Fruit fly (Drosophila melanogaster) whole organism, embryonic: ENCODE results near the gene nonA.

Source experiments
- Bdp1 ChIP-seq: fragments of 200-800 bp; sonication (Bioruptor generic); optimal IDR thresholded peaks from 3 replicates; lab custom pipeline; 2016; ENCODE audit warnings: missing biosample characterization, missing genetic modification characterization
- C15 ChIP-seq: fragments of 200-800 bp; sonication (Bioruptor generic); IDR thresholded peaks from 3 replicates; pipeline ENCODE4 v1.3.6; 2022; ENCODE audit warnings: missing biosample characterization, missing genetic modification characterization
- CG10147 ChIP-seq: fragments of 200-800 bp; sonication (Bioruptor generic); optimal IDR thresholded peaks from 2 replicates; lab custom pipeline; 2019; ENCODE audit warnings: missing biosample characterization, mild to moderate bottlenecking, missing genetic modification characterization, moderate library complexity
- CG14050 ChIP-seq: fragments of 200-800 bp; sonication (Bioruptor generic); IDR thresholded peaks from 3 replicates; pipeline ENCODE4 v1.3.6; 2022; ENCODE audit warnings: missing biosample characterization, missing genetic modification characterization
- CG14710 ChIP-seq: fragments of 200-800 bp; sonication (Bioruptor generic); optimal IDR thresholded peaks from 3 replicates; lab custom pipeline; 2019; ENCODE audit warnings: missing biosample characterization, mild to moderate bottlenecking, missing genetic modification characterization, moderate library complexity
- CG17829 ChIP-seq: fragments of 200-800 bp; optimal IDR thresholded peaks from 2 replicates; lab custom pipeline; 2019; ENCODE audit warnings: missing biosample characterization, mild to moderate bottlenecking, missing genetic modification characterization, moderate library complexity
- CG18011 ChIP-seq: fragments of 200-800 bp; sonication (Bioruptor generic); optimal IDR thresholded peaks from 2 replicates; lab custom pipeline; 2017; ENCODE audit warnings: missing biosample characterization, missing genetic modification characterization, mild to moderate bottlenecking, moderate library complexity, missing genotype
- CG18764 ChIP-seq: fragments of 200-800 bp; sonication (Bioruptor generic); optimal IDR thresholded peaks from 3 replicates; lab custom pipeline; 2016; ENCODE audit warnings: missing biosample characterization, missing genetic modification characterization
- CG2678 ChIP-seq: fragments of 200-800 bp; sonication (Bioruptor generic); optimal IDR thresholded peaks from 3 replicates; lab custom pipeline; 2019; ENCODE audit warnings: missing biosample characterization, mild to moderate bottlenecking, missing genetic modification characterization, moderate library complexity
- CG30020 ChIP-seq: fragments of 200-800 bp; optimal IDR thresholded peaks from 2 replicates; lab custom pipeline; 2019; ENCODE audit warnings: missing biosample characterization, mild to moderate bottlenecking, missing genetic modification characterization, moderate library complexity
- CG3847 ChIP-seq: fragments of 200-800 bp; sonication (Bioruptor generic); IDR thresholded peaks from 2 replicates; pipeline ENCODE4 v1.3.6; 2022; ENCODE audit warnings: missing biosample characterization, missing genetic modification characterization
- CG4328 ChIP-seq: fragments of 200-800 bp; sonication (Bioruptor generic); optimal IDR thresholded peaks from 3 replicates; lab custom pipeline; 2017; ENCODE audit warnings: missing biosample characterization, missing genetic modification reagents, missing genetic modification characterization
- CG6765 ChIP-seq: fragments of 200-800 bp; sonication (Bioruptor generic); optimal IDR thresholded peaks from 3 replicates; lab custom pipeline; 2017; ENCODE audit warnings: missing biosample characterization, mild to moderate bottlenecking, missing genetic modification characterization
- CG7357 ChIP-seq: fragments of 200-800 bp; sonication (Bioruptor generic); IDR thresholded peaks from 3 replicates; pipeline ENCODE4 v1.3.6; 2022; ENCODE audit warnings: missing biosample characterization, missing genetic modification characterization
- CG9727 ChIP-seq: fragments of 200-800 bp; sonication (Bioruptor generic); optimal IDR thresholded peaks from 3 replicates; lab custom pipeline; 2017; ENCODE audit warnings: missing biosample characterization, mild to moderate bottlenecking, missing genetic modification characterization
- GATAe ChIP-seq: fragments of 200-800 bp; sonication (Bioruptor generic); conservative IDR thresholded peaks from 2 replicates; pipeline ENCODE4 v1.3.6; 2022; ENCODE audit warnings: missing biosample characterization, missing genetic modification characterization
- HLH3B ChIP-seq: fragments of 200-800 bp; sonication (Bioruptor generic); IDR thresholded peaks from 2 replicates; pipeline ENCODE4 v1.3.6; 2022; ENCODE audit warnings: missing biosample characterization, missing genetic modification characterization
- Lim3 ChIP-seq: fragments of 200-800 bp; sonication (Bioruptor generic); IDR thresholded peaks from 2 replicates; pipeline ENCODE4 v1.3.6; 2022; ENCODE audit warnings: missing biosample characterization, missing genetic modification characterization
- Med ChIP-seq: fragments of 200-800 bp; sonication (Bioruptor generic); peaks from one replicate; lab custom pipeline; 2016; ENCODE audit warnings: missing biosample characterization, missing genetic modification characterization, mild to moderate bottlenecking, inconsistent platforms, moderate library complexity
- Mrtf ChIP-seq: fragments of 200-800 bp; sonication (Bioruptor generic); IDR thresholded peaks from 3 replicates; pipeline ENCODE4 v1.3.6; 2022; ENCODE audit warnings: missing biosample characterization, missing genetic modification characterization
- NC2β ChIP-seq: fragments of 200-800 bp; sonication (Bioruptor generic); optimal IDR thresholded peaks from 2 replicates; lab custom pipeline; 2016; ENCODE audit warnings: missing biosample characterization, missing genetic modification characterization
- Nf-YC ChIP-seq: fragments of 200-800 bp; optimal IDR thresholded peaks from 3 replicates; lab custom pipeline; 2019; ENCODE audit warnings: missing biosample characterization, mild to moderate bottlenecking, missing genetic modification characterization, moderate library complexity
- Ravus ChIP-seq: fragments of 200-800 bp; sonication (Bioruptor generic); IDR thresholded peaks from 2 replicates; pipeline ENCODE4 v1.3.6; 2022; ENCODE audit warnings: missing biosample characterization, missing genetic modification characterization
- Sry-β ChIP-seq: fragments of 200-800 bp; sonication (Bioruptor generic); optimal IDR thresholded peaks from 2 replicates; lab custom pipeline; 2018; ENCODE audit warnings: missing biosample characterization, mild to moderate bottlenecking, missing genetic modification characterization, moderate library complexity
- TFAM ChIP-seq: fragments of 200-800 bp; sonication (Bioruptor generic); optimal IDR thresholded peaks from 2 replicates; lab custom pipeline; 2017; ENCODE audit warnings: missing biosample characterization, missing genetic modification characterization, inconsistent platforms
- Xbp1 ChIP-seq: fragments of 200-800 bp; sonication (Bioruptor generic); optimal IDR thresholded peaks from 3 replicates; lab custom pipeline; 2016; ENCODE audit warnings: missing biosample characterization, mild to moderate bottlenecking, missing genetic modification characterization
- abd-A ChIP-seq: fragments of 200-800 bp; sonication (Bioruptor generic); optimal IDR thresholded peaks from 3 replicates; lab custom pipeline; 2019; ENCODE audit warnings: missing biosample characterization, mild to moderate bottlenecking, missing genetic modification characterization, moderate library complexity
- ac ChIP-seq: fragments of 200-800 bp; sonication (Bioruptor generic); optimal IDR thresholded peaks from 3 replicates; lab custom pipeline; 2017; ENCODE audit warnings: missing biosample characterization, mild to moderate bottlenecking, missing genetic modification characterization
- caup ChIP-seq: fragments of 200-800 bp; sonication (Bioruptor generic); optimal IDR thresholded peaks from 3 replicates; lab custom pipeline; 2017; ENCODE audit warnings: missing biosample characterization, mild to moderate bottlenecking, missing genetic modification characterization, moderate library complexity; ENCODE audit not compliant: severe bottlenecking
- chif ChIP-seq, 2 experiments: fragments of 200-800 bp; sonication (Bioruptor generic); optimal IDR thresholded peaks; 3 replicates each; lab custom pipeline; 2016; ENCODE audit warnings: missing biosample characterization in 2 of 2, missing genetic modification characterization in 2 of 2
- chm ChIP-seq: fragments of 200-800 bp; sonication (Bioruptor generic); IDR thresholded peaks from 2 replicates; pipeline ENCODE4 v1.3.6; 2022; ENCODE audit warnings: missing biosample characterization, missing genetic modification characterization
- crol ChIP-seq: fragments of 200-800 bp; sonication (Bioruptor generic); IDR thresholded peaks from 2 replicates; pipeline ENCODE4 v1.3.6; 2022; ENCODE audit warnings: missing biosample characterization, missing genetic modification characterization
- danr ChIP-seq: fragments of 200-800 bp; sonication (Bioruptor generic); IDR thresholded peaks from 2 replicates; pipeline ENCODE4 v1.3.6; 2022; ENCODE audit warnings: missing biosample characterization, missing genetic modification characterization
- dysf ChIP-seq: fragments of 200-800 bp; sonication (Bioruptor generic); IDR thresholded peaks from 3 replicates; pipeline ENCODE4 v1.3.6; 2022; ENCODE audit warnings: missing biosample characterization, missing genetic modification characterization
- ewg ChIP-seq: fragments of 200-800 bp; sonication (Bioruptor generic); optimal IDR thresholded peaks from 3 replicates; lab custom pipeline; 2017; ENCODE audit warnings: mild to moderate bottlenecking, missing biosample characterization, missing genetic modification reagents, missing genetic modification characterization
- fd96Cb ChIP-seq: fragments of 200-800 bp; sonication (Bioruptor generic); optimal IDR thresholded peaks from 2 replicates; lab custom pipeline; 2018; ENCODE audit warnings: missing biosample characterization, mild to moderate bottlenecking, missing genetic modification characterization, moderate library complexity
- grau ChIP-seq: fragments of 200-800 bp; optimal IDR thresholded peaks from 3 replicates; lab custom pipeline; 2019; ENCODE audit warnings: missing biosample characterization, mild to moderate bottlenecking, missing genetic modification characterization, moderate library complexity
- gro ChIP-seq: fragments of 200-800 bp; sonication (Bioruptor generic); optimal IDR thresholded peaks from 2 replicates; lab custom pipeline; 2016; ENCODE audit warnings: missing biosample characterization, missing genetic modification characterization
- gt ChIP-seq: fragments of 200-800 bp; sonication (Bioruptor generic); IDR thresholded peaks from 2 replicates; pipeline ENCODE4 v1.3.6; 2022; ENCODE audit warnings: missing biosample characterization, missing genetic modification characterization
- jumu ChIP-seq: fragments of 200-800 bp; sonication (Bioruptor generic); optimal IDR thresholded peaks from 3 replicates; lab custom pipeline; 2016; ENCODE audit warnings: missing biosample characterization, missing genetic modification characterization
- knrl ChIP-seq: fragments of 200-800 bp; sonication (Bioruptor generic); IDR thresholded peaks from 3 replicates; pipeline ENCODE4 v1.3.6; 2022; ENCODE audit warnings: missing biosample characterization, missing genetic modification characterization; ENCODE audit not compliant: partially characterized antibody
- nmo ChIP-seq: fragments of 200-800 bp; sonication (Bioruptor generic); optimal IDR thresholded peaks from 2 replicates; lab custom pipeline; 2018; ENCODE audit warnings: missing biosample characterization, mild to moderate bottlenecking, missing genetic modification characterization, moderate library complexity
- onecut ChIP-seq: fragments of 200-800 bp; sonication (Bioruptor generic); IDR thresholded peaks from 2 replicates; pipeline ENCODE4 v1.3.6; 2022; ENCODE audit warnings: missing biosample characterization, missing genetic modification characterization
- org-1 ChIP-seq: fragments of 200-800 bp; sonication (Bioruptor generic); optimal IDR thresholded peaks from 2 replicates; lab custom pipeline; 2017; ENCODE audit warnings: missing biosample characterization, missing genetic modification characterization
- pfk ChIP-seq: fragments of 200-800 bp; sonication (Bioruptor generic); optimal IDR thresholded peaks from 2 replicates; lab custom pipeline; 2018; ENCODE audit warnings: missing biosample characterization, mild to moderate bottlenecking, missing genetic modification characterization, moderate library complexity
- salm ChIP-seq: fragments of 200-800 bp; sonication (Bioruptor generic); optimal IDR thresholded peaks from 2 replicates; lab custom pipeline; 2018; ENCODE audit warnings: missing biosample characterization, mild to moderate bottlenecking, missing genetic modification characterization
- seq ChIP-seq: fragments of 200-800 bp; sonication (Bioruptor generic); IDR thresholded peaks from 2 replicates; pipeline ENCODE4 v1.3.6; 2022; ENCODE audit warnings: missing biosample characterization, missing genetic modification characterization
- sisA ChIP-seq: fragments of 200-800 bp; sonication (Bioruptor generic); IDR thresholded peaks from 2 replicates; pipeline ENCODE4 v1.3.6; 2022; ENCODE audit warnings: missing biosample characterization, missing genetic modification characterization
- vnd ChIP-seq: fragments of 200-800 bp; sonication (Bioruptor generic); IDR thresholded peaks from 3 replicates; pipeline ENCODE4 v1.3.6; 2022; ENCODE audit warnings: missing biosample characterization, missing genetic modification characterization; ENCODE audit not compliant: partially characterized antibody

nonA gene

dm6 chrX:16384843-16385726, 23.7 kb downstream of the nonA start, which contains the start of the genes CG9992 and CG4239 (continued):
- TF ChIP-seq ewg (GFP tag; lab: Kevin White, UChicago): peak; percentile 31
- peak; percentile 13 for TF ChIP-seq CG18764 (GFP tag; lab: Kevin White, UChicago)
- no peak for TF ChIP-seq caup
- TF ChIP-seq GATAe (GFP tag; lab: Robert Waterston, UW): no peak
- TF ChIP-seq onecut (GFP tag; lab: Robert Waterston, UW): no peak
- TF ChIP-seq CG17829 (tag; lab: Kevin White, UChicago): peak; percentile 65
- peak; percentile 26 for TF ChIP-seq CG9727 (GFP tag; lab: Kevin White, UChicago)
- peak; percentile 75 for TF ChIP-seq CG3847
- no peak for TF ChIP-seq crol (GFP tag; lab: Robert Waterston, UW)
- TF ChIP-seq nmo (GFP tag; lab: Kevin White, UChicago): peak; percentile 87
- TF ChIP-seq ac (GFP tag; lab: Kevin White, UChicago): no peak
- TF ChIP-seq vnd (GFP tag; lab: Robert Waterston, UW): no peak; the same call in 2 of the 3 replicates
- peak; percentile 77 for TF ChIP-seq grau (tag; lab: Kevin White, UChicago)
- TF ChIP-seq TFAM: no peak
- TF ChIP-seq Sry-β (GFP tag; lab: Kevin White, UChicago): no peak
- TF ChIP-seq gt (GFP tag; lab: Robert Waterston, UW): no peak
- peak; percentile 53; the same call in 1 of the 2 replicates for TF ChIP-seq HLH3B
- TF ChIP-seq C15: no peak
- peak; percentile 61 for TF ChIP-seq sisA (GFP tag; lab: Robert Waterston, UW)
- peak; percentile 25 for TF ChIP-seq CG4328
- TF ChIP-seq abd-A (tag; lab: Kevin White, UChicago): no peak
- TF ChIP-seq Ravus (GFP tag; lab: Robert Waterston, UW): no peak; the same call in 1 of the 2 replicates
- peak; percentile 13 for TF ChIP-seq CG10147 (GFP tag; lab: Kevin White, UChicago)
- TF ChIP-seq CG2678: peak; percentile 74
- no peak for TF ChIP-seq seq
- TF ChIP-seq CG6765 (GFP tag; lab: Kevin White, UChicago): no peak
- TF ChIP-seq pfk (GFP tag; lab: Kevin White, UChicago): no peak
- peak; percentile 81 for TF ChIP-seq CG14710 (tag; lab: Kevin White, UChicago)
- TF ChIP-seq chif (GFP tag; optimal IDR thresholded peaks at IDR 0.05; lab: Kevin White, UChicago): peak in 1 of 2 experiments; percentile 10
- peak; percentile 83 for TF ChIP-seq Med (GFP tag; lab: Kevin White, UChicago)
- no peak for TF ChIP-seq danr (GFP tag; lab: Robert Waterston, UW)
- TF ChIP-seq chm (GFP tag; lab: Robert Waterston, UW): no peak; the same call in 1 of the 2 replicates
- TF ChIP-seq fd96Cb (tag; lab: Kevin White, UChicago): peak; percentile 61
- peak; percentile 97 for TF ChIP-seq CG7357 (GFP tag; lab: Robert Waterston, UW)
- TF ChIP-seq gro (GFP tag; lab: Kevin White, UChicago): no peak
- TF ChIP-seq Nf-YC: peak; percentile 53
- TF ChIP-seq Lim3: no peak
- TF ChIP-seq salm (tag; lab: Kevin White, UChicago): no peak
- TF ChIP-seq knrl (GFP tag; lab: Robert Waterston, UW): peak; percentile 73
- TF ChIP-seq Mrtf (GFP tag; lab: Robert Waterston, UW): peak; percentile 39; the same call in 1 of the 3 replicates
- TF ChIP-seq NC2β: no peak
- TF ChIP-seq CG14050 (GFP tag; lab: Robert Waterston, UW): no peak; the same call in 2 of the 3 replicates
- peak; percentile 54 for TF ChIP-seq jumu (GFP tag; lab: Kevin White, UChicago)
- TF ChIP-seq CG18011: no peak
- TF ChIP-seq dysf (GFP tag; lab: Robert Waterston, UW): peak; percentile 73
- TF ChIP-seq Xbp1 (GFP tag; lab: Kevin White, UChicago): peak; percentile 68
- no peak for TF ChIP-seq org-1 (GFP tag; lab: Kevin White, UChicago)
- peak; percentile 37 for TF ChIP-seq Bdp1 (GFP tag; lab: Kevin White, UChicago)
- TF ChIP-seq CG30020 (tag; lab: Kevin White, UChicago): peak; percentile 97
